Fruit fly (Drosophila melanogaster) whole organism: ENCODE measurements around the gene CG13295.

Experiments
- CG8478 ChIP-seq: fragments of >200 bp; optimal IDR thresholded peaks from 2 replicates; lab custom pipeline; 2018; ENCODE audit warnings: inconsistent platforms
- Dll ChIP-seq: fragments of >200 bp; optimal IDR thresholded peaks from 2 replicates; lab custom pipeline; 2017
- EcR ChIP-seq, 2 experiments: fragments of >200 bp; optimal IDR thresholded peaks; 2 replicates each; lab custom pipeline; 2017; ENCODE audit warnings: missing biosample characterization in 2 of 2, missing genetic modification characterization in 2 of 2, missing genetic modification reagents in 2 of 2
- pan ChIP-seq: fragments of >200 bp; optimal IDR thresholded peaks from 2 replicates; lab custom pipeline; 2017
- psq ChIP-seq: fragments of >200 bp; optimal IDR thresholded peaks from 2 replicates; lab custom pipeline; 2017
- usp ChIP-seq: fragments of >200 bp; optimal IDR thresholded peaks from 2 replicates; lab custom pipeline; 2017; ENCODE audit warnings: missing biosample characterization, missing genetic modification characterization, mixed read lengths

The CG13295 gene

DNA sequence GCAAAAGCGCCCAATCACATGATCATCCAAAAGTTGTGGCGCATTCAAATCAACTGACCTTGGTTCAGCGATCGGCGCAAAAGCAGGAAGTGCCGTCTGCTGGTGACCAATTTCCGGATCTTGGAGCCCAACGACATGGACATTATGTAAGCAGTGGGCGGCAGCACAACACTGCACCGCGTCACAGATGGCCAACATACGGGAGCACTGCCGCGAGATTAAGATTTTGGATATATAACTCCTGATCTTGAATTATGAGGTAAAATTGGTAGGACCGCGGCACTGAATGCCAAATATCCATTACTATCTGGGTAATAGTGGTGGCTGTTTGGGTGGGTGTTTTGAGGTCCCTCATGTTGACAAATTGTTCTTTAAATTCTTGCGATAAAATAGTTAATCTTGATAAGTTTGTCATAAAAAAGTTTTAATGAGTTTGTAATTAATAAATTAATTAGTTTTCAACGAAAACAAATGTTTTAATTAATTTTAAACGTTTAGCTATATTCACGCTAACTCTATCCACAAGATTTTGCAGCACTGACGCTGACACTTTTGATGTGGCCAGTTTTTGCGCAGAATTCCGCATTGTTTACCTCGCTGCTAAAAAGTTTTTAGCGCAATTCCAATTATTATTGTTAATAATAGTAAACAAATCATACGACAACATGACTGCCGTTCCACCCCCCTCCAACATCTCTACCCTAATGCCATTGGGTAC lies at the start of gene CG13295, which contains the start of gene CG6610:
Gene CG13295 (minus strand): TSS at position 271 of the 718 bp plus-strand sequence.
Gene CG6610 (plus strand): TSS at position 562 of the 718 bp plus-strand sequence.
- TF ChIP-seq EcR (GFP tag; optimal IDR thresholded peaks at IDR 0.05; lab: Kevin White, UChicago) (no peak), psq (lab: Kevin White, UChicago) (no peak)

DNA sequence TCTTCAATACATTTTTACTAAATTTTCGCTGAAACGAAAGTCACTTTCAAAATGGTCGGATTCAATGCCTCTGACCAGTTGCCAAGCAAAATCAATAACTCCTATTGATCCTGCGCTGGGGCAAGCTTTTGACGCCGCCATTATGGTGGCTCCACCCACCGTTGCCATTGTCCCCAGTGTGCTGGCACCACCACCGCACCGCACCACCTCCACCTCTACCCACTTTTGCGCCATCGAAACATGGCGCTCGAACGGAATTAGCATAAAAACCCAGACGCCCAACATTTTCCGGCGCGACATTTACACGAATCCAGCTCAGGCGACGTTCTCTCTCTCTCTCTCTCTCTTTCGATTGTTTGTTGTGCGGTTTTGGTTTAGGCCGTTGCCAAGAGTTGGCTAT lies 41.8 kb upstream of the CG13295 start:
- no peak for TF ChIP-seq Dll (lab: Kevin White, UChicago)

DNA sequence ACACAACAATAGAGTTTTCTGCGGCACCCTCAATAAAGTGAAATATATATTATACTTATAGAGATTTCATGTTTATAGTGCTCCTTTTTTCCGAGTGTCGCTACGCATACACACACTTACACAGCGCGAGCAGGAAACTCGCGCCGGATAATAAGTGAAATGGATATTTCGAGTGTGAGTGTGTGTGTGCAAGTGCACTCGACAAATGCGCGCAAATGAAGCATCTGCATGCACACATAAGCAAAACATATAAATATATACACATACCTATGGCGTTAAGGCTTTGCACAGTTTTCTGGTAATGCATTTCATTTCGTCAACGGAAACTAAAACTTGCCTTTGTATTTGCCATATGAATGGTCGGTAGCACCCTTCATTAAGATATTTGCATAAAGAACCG lies 40.5 kb upstream of the CG13295 start:
- no peak for TF ChIP-seq psq (lab: Kevin White, UChicago)
- no peak for TF ChIP-seq CG8478 (lab: Kevin White, UChicago)
- no peak for TF ChIP-seq Dll (lab: Kevin White, UChicago)
- no peak for TF ChIP-seq pan (lab: Kevin White, UChicago)
- TF ChIP-seq EcR (GFP tag; optimal IDR thresholded peaks at IDR 0.05; lab: Kevin White, UChicago) = no peak
- no peak for TF ChIP-seq usp (GFP tag; lab: Kevin White, UChicago)

DNA sequence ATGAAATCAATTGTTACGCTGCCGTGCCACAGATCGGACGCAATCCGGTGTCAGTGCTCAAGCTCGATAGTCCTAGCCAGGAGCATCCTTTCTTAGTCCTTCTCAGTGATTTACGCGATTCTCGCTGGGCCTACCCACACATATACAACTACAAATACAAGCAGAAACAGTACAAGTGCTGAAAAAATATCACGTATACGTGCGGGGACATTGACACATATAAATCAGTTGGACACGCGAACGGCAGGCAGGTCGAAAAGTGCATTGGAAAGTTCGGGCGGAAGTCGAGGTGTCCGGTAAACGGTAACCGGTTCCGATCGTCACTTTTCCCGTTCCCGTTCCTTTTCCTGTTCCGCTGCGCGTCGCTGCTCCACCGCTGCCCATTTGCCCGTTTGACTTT lies 36.4 kb upstream of the CG13295 start:
- TF ChIP-seq psq (lab: Kevin White, UChicago) = no peak
- no peak for TF ChIP-seq CG8478 (lab: Kevin White, UChicago)
- TF ChIP-seq Dll (lab: Kevin White, UChicago) = no peak
- no peak for TF ChIP-seq pan (lab: Kevin White, UChicago)
- no peak for TF ChIP-seq usp (GFP tag; lab: Kevin White, UChicago)
- no peak for TF ChIP-seq EcR (GFP tag; optimal IDR thresholded peaks at IDR 0.05; lab: Kevin White, UChicago)

DNA sequence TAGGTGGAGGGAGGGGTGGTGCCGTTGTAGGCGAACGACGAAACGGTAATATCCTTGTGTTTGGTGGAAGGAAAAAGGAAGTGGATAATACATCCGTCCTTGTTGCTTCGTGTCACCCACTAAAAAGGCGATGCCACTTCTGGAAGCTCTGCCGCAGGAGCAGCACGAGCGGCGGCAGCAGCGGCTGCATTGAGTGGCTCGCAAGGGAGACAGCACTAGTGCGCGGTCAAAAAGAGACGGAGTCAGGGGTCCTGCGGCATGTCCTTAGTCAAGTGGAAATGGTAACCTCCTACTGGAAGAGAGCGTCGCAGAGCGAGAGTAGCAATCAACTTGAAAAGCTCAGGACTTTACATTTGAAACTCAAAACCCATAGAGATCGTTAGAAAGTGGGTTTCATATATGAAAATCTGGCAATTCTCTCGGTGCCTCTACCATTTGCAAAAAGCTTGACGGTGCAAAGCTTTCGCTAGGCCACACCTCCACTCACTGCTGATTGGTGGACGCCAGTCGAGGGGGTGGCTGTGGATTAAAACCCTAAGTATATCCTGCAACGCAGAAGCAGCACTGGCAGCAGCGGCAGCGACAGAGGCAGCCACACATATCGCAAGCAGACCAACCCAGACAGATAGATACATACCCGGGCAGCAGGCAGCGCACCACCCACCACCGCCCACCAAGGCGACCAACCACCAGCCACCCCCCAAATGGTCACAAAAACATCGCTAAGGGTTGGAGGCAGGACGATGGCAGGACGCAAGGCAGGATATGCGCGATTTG lies 35.8 kb upstream of the CG13295 start:
- no peak for TF ChIP-seq pan (lab: Kevin White, UChicago)

DNA sequence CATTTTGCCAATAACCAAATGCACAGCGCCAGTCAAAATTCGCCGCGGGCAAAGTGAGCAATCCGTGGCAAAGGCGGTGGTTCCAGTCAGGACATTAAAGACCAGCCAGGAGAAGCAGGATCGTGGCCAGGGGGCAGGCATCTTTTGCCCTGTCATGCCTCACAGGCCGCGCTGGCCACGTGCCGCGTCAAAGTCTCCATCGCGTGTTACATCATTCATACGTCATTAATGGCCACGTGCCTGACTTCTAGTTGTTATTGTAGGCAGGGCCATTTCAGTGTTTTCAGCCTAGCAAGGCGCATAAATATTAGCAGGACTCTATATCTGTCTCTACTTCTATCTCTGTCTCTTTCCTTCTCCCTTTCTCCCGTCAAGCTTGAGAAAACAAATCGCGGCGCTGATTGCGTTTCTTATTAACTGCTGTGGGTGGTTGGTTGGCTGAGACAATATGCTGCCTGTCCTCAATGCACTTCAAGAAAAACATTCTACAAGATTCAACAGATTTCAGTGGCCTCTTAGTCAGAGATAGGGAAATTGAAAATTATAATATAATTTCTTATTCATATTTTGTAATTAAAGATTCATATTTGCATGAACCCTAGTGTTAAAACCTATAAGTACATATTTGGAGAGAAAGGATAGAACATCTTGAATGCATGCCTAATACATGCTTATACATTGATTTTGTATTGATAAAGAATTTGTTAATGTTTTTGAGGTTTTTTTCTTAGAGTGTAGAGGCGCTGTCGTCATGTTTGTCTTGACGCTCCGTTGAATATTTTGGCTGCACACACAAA lies 33.4 kb upstream of the CG13295 start:
- TF ChIP-seq EcR (GFP tag; optimal IDR thresholded peaks at IDR 0.05; lab: Kevin White, UChicago) (no peak), psq (lab: Kevin White, UChicago) (no peak), CG8478 (lab: Kevin White, UChicago) (no peak), usp (GFP tag; lab: Kevin White, UChicago) (no peak), Dll (lab: Kevin White, UChicago) (no peak), pan (lab: Kevin White, UChicago) (no peak)

DNA sequence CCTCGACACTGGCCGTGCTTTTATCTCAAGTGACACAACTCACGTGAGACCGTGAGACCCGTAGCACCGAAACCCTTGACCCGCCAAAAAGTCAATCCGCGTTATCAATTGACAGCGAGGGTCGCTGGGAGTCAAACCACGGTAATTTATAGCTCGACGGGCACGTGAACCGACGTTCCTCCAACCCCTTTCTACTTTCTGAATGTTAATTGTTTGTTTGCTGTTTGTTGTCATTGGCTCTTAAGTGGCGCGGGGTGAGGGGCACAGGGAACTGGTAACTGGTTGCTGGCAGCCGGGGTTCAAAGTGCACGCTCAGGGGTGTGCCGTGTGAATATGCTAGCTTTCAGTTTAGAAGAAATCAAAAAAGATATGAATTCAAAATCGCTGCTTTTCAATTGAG lies 31.7 kb upstream of the CG13295 start:
- TF ChIP-seq CG8478 (lab: Kevin White, UChicago) (no peak), usp (GFP tag; lab: Kevin White, UChicago) (no peak), psq (lab: Kevin White, UChicago) (no peak), Dll (lab: Kevin White, UChicago) (no peak), EcR (GFP tag; optimal IDR thresholded peaks at IDR 0.05; lab: Kevin White, UChicago) (no peak), pan (lab: Kevin White, UChicago) (no peak)

DNA sequence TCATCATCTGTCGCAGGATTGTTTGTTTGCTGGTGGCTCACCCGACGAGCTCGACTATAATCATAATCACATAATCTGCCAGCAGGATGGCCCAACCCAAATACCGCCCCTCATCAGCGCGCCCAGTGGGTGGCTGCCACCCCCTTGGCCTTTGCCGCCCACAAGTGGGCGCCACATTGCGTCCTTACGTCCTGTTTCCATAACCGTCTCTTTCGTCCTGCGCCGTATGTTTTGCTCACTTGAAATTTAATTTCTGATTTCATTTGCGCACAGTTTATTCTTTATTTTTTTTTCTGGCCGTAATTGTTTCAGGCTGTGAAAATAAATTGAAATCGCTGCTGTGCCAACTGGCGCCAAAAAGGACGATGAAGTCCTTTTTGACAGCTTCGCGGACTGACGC lies 30.4 kb upstream of the CG13295 start:
- TF ChIP-seq CG8478 (lab: Kevin White, UChicago) (no peak), usp (GFP tag; lab: Kevin White, UChicago) (no peak), EcR (GFP tag; optimal IDR thresholded peaks at IDR 0.05; lab: Kevin White, UChicago) (no peak), psq (lab: Kevin White, UChicago) (no peak), Dll (lab: Kevin White, UChicago) (no peak), pan (lab: Kevin White, UChicago) (no peak)

DNA sequence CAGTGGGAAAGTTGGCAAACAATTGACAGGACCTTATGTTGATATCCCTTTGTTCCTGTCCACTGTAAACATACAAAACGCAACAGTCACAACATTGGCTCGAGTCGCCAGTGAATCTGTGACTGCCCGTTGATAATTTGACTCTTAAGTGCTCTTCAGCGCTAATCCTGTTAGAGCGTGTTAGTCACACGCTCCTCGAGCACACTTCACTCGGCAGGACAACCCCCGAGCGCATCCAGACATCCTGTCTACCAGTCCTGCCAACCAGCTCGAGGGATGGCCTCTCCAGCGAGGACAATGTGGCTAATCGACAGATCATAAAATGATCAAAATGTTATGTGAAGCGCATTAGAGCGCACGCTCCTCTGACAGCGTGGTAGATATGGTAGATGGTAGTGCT lies 29.5 kb upstream of the CG13295 start:
- TF ChIP-seq Dll (lab: Kevin White, UChicago) (no peak), pan (lab: Kevin White, UChicago) (no peak), EcR (GFP tag; optimal IDR thresholded peaks at IDR 0.05; lab: Kevin White, UChicago) (no peak), psq (lab: Kevin White, UChicago) (no peak), usp (GFP tag; lab: Kevin White, UChicago) (no peak), CG8478 (lab: Kevin White, UChicago) (no peak)

DNA sequence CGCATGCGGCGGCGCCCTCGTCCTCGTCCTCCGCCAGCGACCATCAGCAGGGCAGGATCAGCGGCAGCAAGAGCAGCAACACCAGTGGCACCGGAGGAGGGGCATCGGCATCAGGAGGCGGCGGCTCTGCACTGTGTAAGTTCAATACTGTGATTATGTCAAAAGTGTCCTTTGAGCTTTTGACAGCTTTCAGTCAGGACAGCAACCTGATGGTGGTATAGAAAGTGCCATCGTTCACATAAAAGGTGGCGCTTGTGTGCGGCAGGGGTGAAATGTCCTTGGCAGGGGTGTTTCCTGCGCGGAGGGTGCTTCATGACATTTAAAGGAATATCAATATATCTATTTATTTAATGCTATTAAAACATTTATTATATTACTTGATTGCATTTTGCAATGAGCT lies 28.6 kb upstream of the CG13295 start:
- no peak for TF ChIP-seq Dll (lab: Kevin White, UChicago)
- no peak for TF ChIP-seq CG8478 (lab: Kevin White, UChicago)
- TF ChIP-seq pan (lab: Kevin White, UChicago) = no peak
- TF ChIP-seq psq (lab: Kevin White, UChicago) = no peak
- TF ChIP-seq usp (GFP tag; lab: Kevin White, UChicago) = no peak
- TF ChIP-seq EcR (GFP tag; optimal IDR thresholded peaks at IDR 0.05; lab: Kevin White, UChicago) = no peak

DNA sequence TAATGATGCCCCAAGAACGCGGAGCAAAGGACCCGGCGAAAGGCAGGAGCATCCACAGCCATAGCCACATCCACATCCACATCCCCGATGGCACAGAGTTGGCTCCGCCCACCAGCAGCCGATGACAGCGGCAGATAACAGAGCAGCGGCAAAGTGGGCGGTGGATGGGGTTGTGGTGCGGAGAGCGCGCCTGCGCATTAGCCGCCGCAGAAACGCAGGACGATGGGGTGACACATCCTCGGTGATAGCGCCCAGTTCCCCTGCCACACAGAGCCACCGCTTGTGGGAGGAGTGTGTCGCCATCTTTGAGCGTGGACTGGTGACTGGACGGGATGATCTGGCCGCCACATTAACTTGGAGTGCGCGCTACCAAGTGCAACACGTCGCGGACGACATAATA lies 22.2 kb upstream of the CG13295 start, which contains the start of gene Ets65A:
Gene Ets65A (plus strand): TSS at position 348 of the 400 bp plus-strand sequence.
- no peak for TF ChIP-seq Dll (lab: Kevin White, UChicago)
- TF ChIP-seq pan (lab: Kevin White, UChicago) = no peak
- TF ChIP-seq CG8478 (lab: Kevin White, UChicago) = no peak
- TF ChIP-seq usp (GFP tag; lab: Kevin White, UChicago) = no peak
- TF ChIP-seq psq (lab: Kevin White, UChicago) = no peak
- no peak for TF ChIP-seq EcR (GFP tag; optimal IDR thresholded peaks at IDR 0.05; lab: Kevin White, UChicago)
